Fruit fly (Drosophila melanogaster) whole organism, embryonic: ENCODE data around the gene CG31178.
A peak's percentile ranks its signal among the peaks of the same experiment; 100 is the strongest.

ENCODE experiments used
- ATbp ChIP-seq: fragments of 200-800 bp; sonication (Bioruptor generic); optimal IDR thresholded peaks from 2 replicates; lab custom pipeline; 2017; ENCODE audit warnings: missing biosample characterization, mild to moderate bottlenecking, missing genetic modification characterization, missing genetic modification reagents
- CG10979 ChIP-seq: fragments of 200-800 bp; sonication (Bioruptor generic); optimal IDR thresholded peaks from 2 replicates; lab custom pipeline; 2018; ENCODE audit warnings: missing biosample characterization, mild to moderate bottlenecking, missing genetic modification characterization, moderate library complexity
- CG17568 ChIP-seq: fragments of 200-800 bp; sonication (Bioruptor generic); optimal IDR thresholded peaks from 2 replicates; lab custom pipeline; 2018; ENCODE audit warnings: missing biosample characterization, mild to moderate bottlenecking, missing genetic modification characterization, moderate library complexity
- CG2129 ChIP-seq: fragments of 200-800 bp; sonication (Bioruptor generic); IDR thresholded peaks from 2 replicates; pipeline ENCODE4 v1.3.6; 2022; ENCODE audit warnings: missing biosample characterization, missing genetic modification characterization; ENCODE audit not compliant: partially characterized antibody
- CG3163 ChIP-seq: fragments of 200-800 bp; sonication (Bioruptor generic); optimal IDR thresholded peaks from 3 replicates; lab custom pipeline; 2016; ENCODE audit warnings: missing biosample characterization, missing genetic modification characterization
- CG33557 ChIP-seq: fragments of 200-800 bp; sonication (Bioruptor generic); optimal IDR thresholded peaks from 2 replicates; lab custom pipeline; 2019; ENCODE audit warnings: missing biosample characterization, mild to moderate bottlenecking, missing genetic modification characterization, moderate library complexity
- CG3407 ChIP-seq: fragments of 200-800 bp; sonication (Bioruptor generic); optimal IDR thresholded peaks from 2 replicates; lab custom pipeline; 2018; ENCODE audit warnings: missing biosample characterization, mild to moderate bottlenecking, missing genetic modification characterization
- CG3726 ChIP-seq: fragments of 200-800 bp; sonication (Bioruptor generic); IDR thresholded peaks from 3 replicates; pipeline ENCODE4, ENCODE4 v1.3.6; 2022; ENCODE audit warnings: missing biosample characterization, missing genetic modification characterization
- CG43689 ChIP-seq: fragments of 200-800 bp; sonication (Bioruptor generic); IDR thresholded peaks from 2 replicates; pipeline ENCODE4 v1.3.6; 2022; ENCODE audit warnings: missing biosample characterization, missing genetic modification characterization
- CG4730 ChIP-seq: fragments of 200-800 bp; sonication (Bioruptor generic); IDR thresholded peaks from 2 replicates; pipeline ENCODE4 v1.3.6; 2022; ENCODE audit warnings: missing biosample characterization, missing genetic modification characterization
- CG4820 ChIP-seq: fragments of 200-800 bp; sonication (Bioruptor generic); optimal IDR thresholded peaks from 3 replicates; lab custom pipeline; 2016; ENCODE audit warnings: missing biosample characterization, missing genetic modification characterization
- CG6683 ChIP-seq: fragments of 200-800 bp; sonication (Bioruptor generic); optimal IDR thresholded peaks from 2 replicates; lab custom pipeline; 2017; ENCODE audit warnings: missing biosample characterization, mild to moderate bottlenecking, missing genetic modification characterization, missing genetic modification reagents
- CG7372 ChIP-seq: fragments of 200-800 bp; sonication (Bioruptor generic); IDR thresholded peaks from 2 replicates; pipeline ENCODE4 v1.3.6; 2022; ENCODE audit warnings: missing biosample characterization, missing genetic modification characterization
- CG7745 ChIP-seq: fragments of 200-800 bp; sonication (Bioruptor generic); optimal IDR thresholded peaks from 2 replicates; lab custom pipeline; 2018; ENCODE audit warnings: missing biosample characterization, mild to moderate bottlenecking, missing genetic modification characterization, moderate library complexity
- CG8478 ChIP-seq: fragments of >200 bp; optimal IDR thresholded peaks from 2 replicates; lab custom pipeline; 2018
- CG9817 ChIP-seq: fragments of 200-800 bp; sonication (Bioruptor generic); optimal IDR thresholded peaks from 2 replicates; lab custom pipeline; 2018; ENCODE audit warnings: missing biosample characterization, mild to moderate bottlenecking, missing genetic modification characterization, moderate library complexity
- Fer1 ChIP-seq: fragments of 200-800 bp; sonication (Bioruptor generic); optimal IDR thresholded peaks from 2 replicates; lab custom pipeline; 2017; ENCODE audit warnings: missing biosample characterization, mild to moderate bottlenecking, missing genetic modification characterization
- Fer3 ChIP-seq: fragments of 200-800 bp; sonication (Bioruptor generic); optimal IDR thresholded peaks from 2 replicates; lab custom pipeline; 2018; ENCODE audit warnings: missing biosample characterization, mild to moderate bottlenecking, missing genetic modification characterization, moderate library complexity
- Gsc ChIP-seq: fragments of 200-800 bp; sonication (Bioruptor generic); IDR thresholded peaks from 2 replicates; pipeline ENCODE4 v1.3.6; 2022; ENCODE audit warnings: missing biosample characterization, missing genetic modification characterization
- HLH54F ChIP-seq: fragments of 200-800 bp; sonication (Bioruptor generic); optimal IDR thresholded peaks from 3 replicates; lab custom pipeline; 2016; ENCODE audit warnings: missing biosample characterization, missing genetic modification characterization
- MESR4 ChIP-seq: fragments of 200-800 bp; sonication (Bioruptor generic); optimal IDR thresholded peaks from 2 replicates; lab custom pipeline; 2018; ENCODE audit warnings: missing biosample characterization, mild to moderate bottlenecking, missing genetic modification characterization, moderate library complexity
- NfI ChIP-seq: fragments of 200-800 bp; sonication (Bioruptor generic); optimal IDR thresholded peaks from 3 replicates; lab custom pipeline; 2018; ENCODE audit warnings: missing biosample characterization, mild to moderate bottlenecking, missing genetic modification characterization, moderate library complexity
- PHDP ChIP-seq: fragments of 200-800 bp; sonication (Bioruptor generic); optimal IDR thresholded peaks from 3 replicates; lab custom pipeline; 2018; ENCODE audit warnings: missing biosample characterization, mild to moderate bottlenecking, missing genetic modification characterization, moderate library complexity
- Ptx1 ChIP-seq: fragments of 200-800 bp; sonication (Bioruptor generic); IDR thresholded peaks from 2 replicates; pipeline ENCODE4 v1.3.6; 2022; ENCODE audit warnings: missing biosample characterization, missing genetic modification characterization
- Rx ChIP-seq: fragments of 200-800 bp; sonication (Bioruptor generic); IDR thresholded peaks from 2 replicates; pipeline ENCODE4 v1.3.6; 2022; ENCODE audit warnings: missing biosample characterization, missing genetic modification characterization
- Scr ChIP-seq: fragments of 200-800 bp; sonication (Bioruptor generic); IDR thresholded peaks from 2 replicates; pipeline ENCODE4 v1.3.6; 2022; ENCODE audit warnings: missing biosample characterization, missing genetic modification characterization; ENCODE audit not compliant: partially characterized antibody
- Side ChIP-seq: fragments of 200-800 bp; sonication (Bioruptor generic); optimal IDR thresholded peaks from 2 replicates; lab custom pipeline; 2016; ENCODE audit warnings: missing biosample characterization, missing genetic modification characterization
- ase ChIP-seq: fragments of 200-800 bp; sonication (Bioruptor generic); IDR thresholded peaks from 3 replicates; pipeline ENCODE4 v1.3.6; 2022; ENCODE audit warnings: missing biosample characterization, missing genetic modification characterization
- bsh ChIP-seq, 2 experiments: fragments of 200-800 bp; sonication (Bioruptor generic); optimal IDR thresholded peaks; 2 replicates each; lab custom pipeline; 2017 to 2018; ENCODE audit warnings: mild to moderate bottlenecking in 2 of 2, missing biosample characterization in 2 of 2, missing genetic modification characterization in 2 of 2, moderate library complexity in 1 of 2
- cad ChIP-seq: fragments of >200 bp; optimal IDR thresholded peaks from 2 replicates; lab custom pipeline; 2017; ENCODE audit warnings: missing biosample characterization, missing genetic modification characterization
- chm ChIP-seq: fragments of 200-800 bp; sonication (Bioruptor generic); IDR thresholded peaks from 2 replicates; pipeline ENCODE4 v1.3.6; 2022; ENCODE audit warnings: missing biosample characterization, missing genetic modification characterization
- crc ChIP-seq: fragments of 200-800 bp; sonication (Bioruptor generic); optimal IDR thresholded peaks from 2 replicates; lab custom pipeline; 2016; ENCODE audit warnings: missing biosample characterization, missing genetic modification characterization
- cwo ChIP-seq: fragments of 200-800 bp; sonication (Bioruptor generic); optimal IDR thresholded peaks from 3 replicates; lab custom pipeline; 2017; ENCODE audit warnings: missing biosample characterization, missing genetic modification characterization, mild to moderate bottlenecking, moderate library complexity, missing genetic modification reagents
- da ChIP-seq: fragments of 200-800 bp; sonication (Bioruptor generic); optimal IDR thresholded peaks from 2 replicates; lab custom pipeline; 2016; ENCODE audit warnings: missing biosample characterization, missing genetic modification characterization
- dm ChIP-seq: fragments of 200-800 bp; sonication (Bioruptor generic); optimal IDR thresholded peaks from 3 replicates; lab custom pipeline; 2016; ENCODE audit warnings: missing biosample characterization, missing genetic modification characterization
- dmrt11E ChIP-seq: fragments of 200-800 bp; sonication (Bioruptor generic); optimal IDR thresholded peaks from 3 replicates; lab custom pipeline; 2018; ENCODE audit warnings: missing biosample characterization, mild to moderate bottlenecking, missing genetic modification characterization, moderate library complexity
- insv ChIP-seq, 2 experiments: fragments of 200-800 bp; sonication (Bioruptor generic); optimal IDR thresholded peaks; 3 replicates each; lab custom pipeline; 2016 to 2018; ENCODE audit warnings: missing biosample characterization in 2 of 2, missing genetic modification characterization in 2 of 2
- jumu ChIP-seq: fragments of 200-800 bp; sonication (Bioruptor generic); optimal IDR thresholded peaks from 3 replicates; lab custom pipeline; 2016; ENCODE audit warnings: missing biosample characterization, missing genetic modification characterization
- lilli ChIP-seq: fragments of 200-800 bp; sonication (Bioruptor generic); optimal IDR thresholded peaks from 3 replicates; lab custom pipeline; 2016; ENCODE audit warnings: missing biosample characterization, missing genetic modification characterization
- mirr ChIP-seq: fragments of 200-800 bp; sonication (Bioruptor generic); optimal IDR thresholded peaks from 3 replicates; lab custom pipeline; 2018; ENCODE audit warnings: missing biosample characterization, mild to moderate bottlenecking, missing genetic modification characterization
- pfk ChIP-seq: fragments of 200-800 bp; sonication (Bioruptor generic); optimal IDR thresholded peaks from 2 replicates; lab custom pipeline; 2018; ENCODE audit warnings: missing biosample characterization, mild to moderate bottlenecking, missing genetic modification characterization, moderate library complexity
- psq ChIP-seq: fragments of 200-800 bp; sonication (Bioruptor generic); optimal IDR thresholded peaks from 2 replicates; lab custom pipeline; 2017; ENCODE audit warnings: missing biosample characterization, missing genetic modification characterization
- ranshi ChIP-seq: fragments of 200-800 bp; sonication (Bioruptor generic); IDR thresholded peaks from 2 replicates; pipeline ENCODE4 v1.3.6; 2022; ENCODE audit warnings: missing biosample characterization, missing genetic modification characterization
- repo ChIP-seq: fragments of 200-800 bp; sonication (Bioruptor generic); optimal IDR thresholded peaks from 2 replicates; lab custom pipeline; 2016; ENCODE audit warnings: missing biosample characterization, missing genetic modification characterization
- sd ChIP-seq: fragments of 200-800 bp; sonication (Bioruptor generic); optimal IDR thresholded peaks from 3 replicates; lab custom pipeline; 2018; ENCODE audit warnings: missing biosample characterization, mild to moderate bottlenecking, missing genetic modification characterization, moderate library complexity
- seq ChIP-seq: fragments of 200-800 bp; sonication (Bioruptor generic); IDR thresholded peaks from 2 replicates; pipeline ENCODE4 v1.3.6; 2022; ENCODE audit warnings: missing biosample characterization, missing genetic modification characterization
- shn ChIP-seq: fragments of 200-800 bp; sonication (Bioruptor generic); optimal IDR thresholded peaks from 3 replicates; lab custom pipeline; 2016; ENCODE audit warnings: missing biosample characterization, missing genetic modification characterization
- tap ChIP-seq: fragments of 200-800 bp; optimal IDR thresholded peaks from 3 replicates; lab custom pipeline; 2019; ENCODE audit warnings: missing biosample characterization, mild to moderate bottlenecking, missing genetic modification characterization, moderate library complexity
- toy ChIP-seq: fragments of 200-800 bp; sonication (Bioruptor generic); IDR thresholded peaks from 2 replicates; pipeline ENCODE4 v1.3.6; 2022; ENCODE audit warnings: missing biosample characterization, missing genetic modification characterization
- vfl ChIP-seq: fragments of 200-800 bp; sonication (Bioruptor generic); optimal IDR thresholded peaks from 2 replicates; lab custom pipeline; 2016; ENCODE audit warnings: missing biosample characterization, missing genetic modification characterization

CG31178 gene

dm6 chr3R:21862137-21862850, 11.2 kb upstream of the CG31178 start (continued):
- TF ChIP-seq CG3726 (GFP tag; lab: Robert Waterston, UW): 0 out of 3 replicates have a peak, but pooled peaks have one; percentile 59
- TF ChIP-seq pfk (GFP tag; lab: Kevin White, UChicago): no peak
- TF ChIP-seq MESR4 (GFP tag; lab: Kevin White, UChicago): no peak
- peak; percentile 42 for TF ChIP-seq lilli (GFP tag; lab: Kevin White, UChicago)
- no peak for TF ChIP-seq repo (GFP tag; lab: Kevin White, UChicago)
- no peak for TF ChIP-seq mirr (GFP tag; lab: Kevin White, UChicago)
- TF ChIP-seq CG9817 (tag; lab: Kevin White, UChicago): peak; percentile 55
- no peak for TF ChIP-seq cwo
- TF ChIP-seq insv (GFP tag; optimal IDR thresholded peaks at IDR 0.05; lab: Kevin White, UChicago): peak in 1 of 2 experiments; percentile 2
- no peak for TF ChIP-seq shn (GFP tag; lab: Kevin White, UChicago)
- 0 out of 2 replicates have a peak, but pooled peaks have one; percentile 16 for TF ChIP-seq CG43689 (GFP tag; lab: Robert Waterston, UW)
- TF ChIP-seq PHDP (tag; lab: Kevin White, UChicago): peak; percentile 84
- peak; percentile 72 for TF ChIP-seq Ptx1 (GFP tag; lab: Robert Waterston, UW)
- TF ChIP-seq dm (GFP tag; lab: Kevin White, UChicago): no peak
- TF ChIP-seq cad (GFP tag; lab: Kevin White, UChicago): no peak
- TF ChIP-seq CG7372: peak; percentile 52; the same call in 1 of the 2 replicates
- TF ChIP-seq CG6683: peak; percentile 7
- peak; percentile 38 for TF ChIP-seq jumu (GFP tag; lab: Kevin White, UChicago)
- no peak for TF ChIP-seq CG8478 (lab: Kevin White, UChicago)
- TF ChIP-seq CG7745 (tag; lab: Kevin White, UChicago): no peak
- TF ChIP-seq toy (GFP tag; lab: Robert Waterston, UW): no peak
- peak; percentile 25 for TF ChIP-seq Fer3 (tag; lab: Kevin White, UChicago)
- peak; percentile 58 for TF ChIP-seq ranshi (GFP tag; lab: Robert Waterston, UW)
- peak; percentile 52 for TF ChIP-seq NfI (GFP tag; lab: Kevin White, UChicago)
- no peak for TF ChIP-seq crc (GFP tag; lab: Kevin White, UChicago)
- TF ChIP-seq vfl (GFP tag; lab: Kevin White, UChicago): peak; percentile 0
- peak; percentile 79 for TF ChIP-seq CG33557 (GFP tag; lab: Kevin White, UChicago)
- TF ChIP-seq bsh (GFP tag; optimal IDR thresholded peaks at IDR 0.05; lab: Kevin White, UChicago): peak in 1 of 2 experiments; percentile 95
- TF ChIP-seq Gsc (GFP tag; lab: Robert Waterston, UW): no peak
- TF ChIP-seq Rx: peak; percentile 65
- TF ChIP-seq seq (GFP tag; lab: Robert Waterston, UW): peak; percentile 46; the same call in 1 of the 2 replicates
- peak; percentile 50; the same call in 1 of the 3 replicates for TF ChIP-seq ase (GFP tag; lab: Robert Waterston, UW)
- peak; percentile 50; the same call in 1 of the 2 replicates for TF ChIP-seq CG4730 (GFP tag; lab: Robert Waterston, UW)
- TF ChIP-seq Fer1 (GFP tag; lab: Kevin White, UChicago): peak; percentile 31
- peak; percentile 90 for TF ChIP-seq dmrt11E (tag; lab: Kevin White, UChicago)
- peak; percentile 56 for TF ChIP-seq tap (tag; lab: Kevin White, UChicago)
- TF ChIP-seq ATbp (GFP tag; lab: Kevin White, UChicago): peak; percentile 96
- no peak for TF ChIP-seq HLH54F (GFP tag; lab: Kevin White, UChicago)
- TF ChIP-seq sd (tag; lab: Kevin White, UChicago): peak; percentile 16
- TF ChIP-seq CG3407: peak; percentile 88
- no peak for TF ChIP-seq CG2129
- no peak for TF ChIP-seq da
- TF ChIP-seq chm (GFP tag; lab: Robert Waterston, UW): no peak; the same call in 1 of the 2 replicates
- no peak for TF ChIP-seq psq (GFP tag; lab: Kevin White, UChicago)
- TF ChIP-seq CG4820 (GFP tag; lab: Kevin White, UChicago): peak; percentile 75
- TF ChIP-seq CG17568 (GFP tag; lab: Kevin White, UChicago): peak; percentile 56
- no peak for TF ChIP-seq CG3163 (GFP tag; lab: Kevin White, UChicago)
- peak; percentile 86 for TF ChIP-seq CG10979 (tag; lab: Kevin White, UChicago)
- peak; percentile 36 for TF ChIP-seq Side (GFP tag; lab: Kevin White, UChicago)
- TF ChIP-seq Scr (GFP tag; lab: Robert Waterston, UW): no peak
